Fruit fly (Drosophila melanogaster): ENCODE measurements around the gene CG13299.

DNA sequence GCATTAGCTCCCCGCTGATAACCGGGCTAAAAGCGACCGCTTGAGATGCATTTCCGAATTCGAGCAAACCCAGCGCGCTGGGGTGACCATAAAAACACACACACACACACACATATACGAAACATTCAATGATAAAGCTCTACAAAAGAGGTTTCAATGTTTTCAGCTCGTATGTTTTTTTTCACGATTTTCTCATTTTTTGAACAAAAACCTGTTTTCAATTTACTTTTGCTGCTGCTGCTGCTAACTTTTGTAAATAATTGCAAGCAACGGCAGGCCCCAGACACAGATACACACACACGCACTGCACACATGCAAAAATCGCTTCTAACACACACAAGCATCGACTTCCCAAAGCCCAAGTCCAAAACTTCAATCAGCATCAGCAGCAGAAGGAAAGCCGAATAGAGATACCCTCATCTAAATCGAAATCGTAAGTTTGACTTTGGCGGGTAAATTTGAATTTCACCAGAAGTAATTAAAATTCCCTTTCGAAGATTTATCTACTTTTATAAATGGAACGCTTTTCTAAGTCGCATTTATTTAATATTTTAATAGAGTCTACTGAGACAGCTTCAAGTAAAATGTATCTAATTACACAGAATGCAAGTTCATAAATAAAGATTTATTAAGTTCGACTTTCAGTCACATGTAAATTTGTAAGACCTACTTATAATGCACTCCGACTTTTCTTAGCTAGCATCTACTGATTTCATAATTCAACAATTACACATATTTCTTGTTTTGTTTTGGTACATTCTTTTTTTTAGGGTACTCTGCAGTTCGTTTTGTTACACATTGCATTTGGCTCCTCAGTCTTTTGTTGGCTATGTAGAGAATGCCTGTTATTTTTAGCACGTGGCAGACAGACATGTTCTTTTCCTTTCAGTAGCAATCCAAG is 17.3 kb upstream of the CG13299 start:
- TF ChIP-seq CG7045 (GFP tag; optimal IDR thresholded peaks at IDR 0.05) = no peak
- TF ChIP-seq bab1 (GFP tag; optimal IDR thresholded peaks at IDR 0.05) = peak; percentile 17
